Fruit fly (Drosophila melanogaster): ENCODE data around the gene if.
A peak's percentile ranks its signal among the peaks of the same experiment; 100 is the strongest.

Gene if

dm6 chrX:16791920-16792829 lies 8.9 kb upstream of the if start, which contains the start of gene CG4768 (continued):
- TF ChIP-seq CG3995 (GFP tag; optimal IDR thresholded peaks at IDR 0.05) (peak; percentile 95), CG8478 (optimal IDR thresholded peaks at IDR 0.05) (peak; percentile 71), CG12391 (tag; optimal IDR thresholded peaks at IDR 0.05) (peak; percentile 3), prd (optimal IDR thresholded peaks at IDR 0.05) (no peak), prd (GFP tag; IDR thresholded peaks at IDR 0.05) (0 out of 3 replicates have a peak, but pooled peaks have one; percentile 7), Eip74EF (GFP tag; optimal IDR thresholded peaks at IDR 0.05) (no peak), CG3847 (GFP tag; IDR thresholded peaks at IDR 0.05) (no peak), tap (tag; optimal IDR thresholded peaks at IDR 0.05) (no peak), CG10979 (tag; optimal IDR thresholded peaks at IDR 0.05) (no peak), HmgD (GFP tag; optimal IDR thresholded peaks at IDR 0.05) (peak; percentile 3), MBD-R2 (GFP tag; IDR thresholded peaks at IDR 0.05) (peak; percentile 33; the same call in 1 of the 2 replicates), CG3163 (GFP tag; optimal IDR thresholded peaks at IDR 0.05) (peak; percentile 6), CG18262 (tag; optimal IDR thresholded peaks at IDR 0.05) (no peak), Sry-β (GFP tag; optimal IDR thresholded peaks at IDR 0.05) (peak; percentile 14), croc (GFP tag; conservative IDR thresholded peaks at IDR 0.05) (no peak), sima (GFP tag; optimal IDR thresholded peaks at IDR 0.05) (no peak), sna (GFP tag; IDR thresholded peaks at IDR 0.05; ENCODE audit: partially characterized antibody) (0 out of 2 replicates have a peak, but pooled peaks have one; percentile 33), CG9437 (GFP tag; optimal IDR thresholded peaks at IDR 0.05) (peak; percentile 24), Xrp1 (GFP tag; IDR thresholded peaks at IDR 0.05) (no peak), Med (GFP tag) (peak; percentile 66), Dref (GFP tag; IDR thresholded peaks at IDR 0.05) (peak; percentile 44), CG14860 (GFP tag; IDR thresholded peaks at IDR 0.05; ENCODE audit: partially characterized antibody) (no peak), CG14710 (tag; optimal IDR thresholded peaks at IDR 0.05) (no peak), slbo (GFP tag; IDR thresholded peaks at IDR 0.05) (0 out of 2 replicates have a peak, but pooled peaks have one; percentile 17), CG12659 (GFP tag; optimal IDR thresholded peaks at IDR 0.05) (peak; percentile 2), CG1602 (GFP tag; optimal IDR thresholded peaks at IDR 0.05) (no peak), btn (GFP tag; optimal IDR thresholded peaks at IDR 0.05) (no peak), BEAF-32 (GFP tag; optimal IDR thresholded peaks at IDR 0.05) (peak; percentile 24), CG10321 (GFP tag; IDR thresholded peaks at IDR 0.05) (no peak), CG14050 (GFP tag; IDR thresholded peaks at IDR 0.05) (no peak), CTCF (GFP tag; optimal IDR thresholded peaks at IDR 0.05) (no peak), Lpt (GFP tag; optimal IDR thresholded peaks at IDR 0.05) (no peak), CG7271 (tag; optimal IDR thresholded peaks at IDR 0.05) (no peak), Rfx (GFP tag; IDR thresholded peaks at IDR 0.05) (0 out of 2 replicates have a peak, but pooled peaks have one; percentile 8), vfl (GFP tag; optimal IDR thresholded peaks at IDR 0.05) (no peak), ash1 (GFP tag; optimal IDR thresholded peaks at IDR 0.05) (no peak), cg (GFP tag; optimal IDR thresholded peaks at IDR 0.05) (peak; percentile 86), nom (GFP tag; optimal IDR thresholded peaks at IDR 0.05) (peak; percentile 17), bab2 (GFP tag; optimal IDR thresholded peaks at IDR 0.05) (no peak), E2f2 (GFP tag; IDR thresholded peaks at IDR 0.05) (peak; percentile 27; the same call in 1 of the 2 replicates), sug (tag; optimal IDR thresholded peaks at IDR 0.05) (no peak), caup (GFP tag; optimal IDR thresholded peaks at IDR 0.05; ENCODE audit: severe bottlenecking) (no peak), CG4328 (GFP tag; optimal IDR thresholded peaks at IDR 0.05) (no peak), gem (tag; optimal IDR thresholded peaks at IDR 0.05) (no peak), CG1233 (GFP tag; optimal IDR thresholded peaks at IDR 0.05) (no peak), CG31441 (GFP tag; IDR thresholded peaks at IDR 0.05) (0 out of 2 replicates have a peak, but pooled peaks have one; percentile 13)
